Fruit fly (Drosophila melanogaster) whole organism, prepupa: ENCODE data around the gene Rdh.
A peak's percentile ranks its signal among the peaks of the same experiment; 100 is the strongest.

Experiments used
- Blimp-1 ChIP-seq: fragments of 200-800 bp; sonication (Bioruptor generic); optimal IDR thresholded peaks from 3 replicates; lab custom pipeline; 2017; ENCODE audit warnings: missing biosample characterization, missing genetic modification characterization, mild to moderate bottlenecking, moderate library complexity, missing genetic modification reagents
- CG10631 ChIP-seq: fragments of 200-800 bp; sonication (Bioruptor generic); optimal IDR thresholded peaks from 2 replicates; lab custom pipeline; 2016; ENCODE audit warnings: missing biosample characterization, missing genetic modification characterization
- CG10669 ChIP-seq: fragments of 200-800 bp; sonication (Bioruptor generic); optimal IDR thresholded peaks from 3 replicates; lab custom pipeline; 2018; ENCODE audit warnings: missing biosample characterization, mild to moderate bottlenecking, missing genetic modification characterization, moderate library complexity
- CG11294 ChIP-seq: fragments of 200-800 bp; sonication (Bioruptor generic); IDR thresholded peaks from 2 replicates; pipeline ENCODE4 v1.3.6; 2022; ENCODE audit warnings: missing biosample characterization, missing genetic modification characterization
- CG11762 ChIP-seq: fragments of 200-800 bp; sonication (Bioruptor generic); optimal IDR thresholded peaks from 3 replicates; lab custom pipeline; 2016; ENCODE audit warnings: missing biosample characterization, missing genetic modification characterization; ENCODE audit not compliant: insufficient read depth
- CG15336 ChIP-seq: fragments of 200-800 bp; sonication (Bioruptor generic); IDR thresholded peaks from 2 replicates; pipeline ENCODE4 v1.3.6; 2022; ENCODE audit warnings: missing biosample characterization, missing genetic modification characterization
- CG1621 ChIP-seq: fragments of 200-800 bp; sonication (Bioruptor generic); optimal IDR thresholded peaks from 3 replicates; lab custom pipeline; 2018; ENCODE audit warnings: missing biosample characterization, mild to moderate bottlenecking, missing genetic modification characterization
- CG16779 ChIP-seq: fragments of 200-800 bp; sonication (Bioruptor generic); optimal IDR thresholded peaks from 3 replicates; lab custom pipeline; 2017; ENCODE audit warnings: missing biosample characterization, mild to moderate bottlenecking, missing genetic modification characterization
- CG3032 ChIP-seq: fragments of 200-800 bp; optimal IDR thresholded peaks from 2 replicates; lab custom pipeline; 2019; ENCODE audit warnings: missing biosample characterization, mild to moderate bottlenecking, missing genetic modification characterization, moderate library complexity
- CG31627 ChIP-seq: fragments of 200-800 bp; sonication (Bioruptor generic); optimal IDR thresholded peaks from 3 replicates; lab custom pipeline; 2016; ENCODE audit warnings: missing biosample characterization, missing genetic modification characterization
- CG32006 ChIP-seq: fragments of 200-800 bp; sonication (Bioruptor generic); optimal IDR thresholded peaks from 3 replicates; lab custom pipeline; 2017; ENCODE audit warnings: missing biosample characterization, mild to moderate bottlenecking, missing genetic modification characterization
- CG34406 ChIP-seq: fragments of 200-800 bp; sonication (Bioruptor generic); optimal IDR thresholded peaks from 3 replicates; lab custom pipeline; 2016; ENCODE audit warnings: missing biosample characterization, missing genetic modification characterization
- CG3919 ChIP-seq: fragments of 200-800 bp; sonication (Bioruptor generic); optimal IDR thresholded peaks from 3 replicates; lab custom pipeline; 2016; ENCODE audit warnings: missing biosample characterization, missing genetic modification characterization
- CG4318 ChIP-seq: fragments of 200-800 bp; sonication (Bioruptor generic); optimal IDR thresholded peaks from 3 replicates; lab custom pipeline; 2017; ENCODE audit warnings: missing biosample characterization, mild to moderate bottlenecking, missing genetic modification characterization
- CG6163 ChIP-seq: fragments of 200-800 bp; sonication (Bioruptor generic); IDR thresholded peaks from 3 replicates; pipeline ENCODE4 v1.3.6; 2022; ENCODE audit warnings: missing biosample characterization, missing genetic modification characterization
- CG8319 ChIP-seq: fragments of 200-800 bp; sonication (Bioruptor generic); optimal IDR thresholded peaks from 3 replicates; lab custom pipeline; 2016; ENCODE audit warnings: missing biosample characterization, missing genetic modification characterization
- CG8632 ChIP-seq: fragments of 200-800 bp; sonication (Bioruptor generic); optimal IDR thresholded peaks from 3 replicates; lab custom pipeline; 2016; ENCODE audit warnings: missing biosample characterization, missing genetic modification characterization
- CG9139 ChIP-seq: fragments of 200-800 bp; sonication (Bioruptor generic); optimal IDR thresholded peaks from 3 replicates; lab custom pipeline; 2017; ENCODE audit warnings: missing biosample characterization, mild to moderate bottlenecking, missing genetic modification characterization
- Eip78C ChIP-seq: fragments of 200-800 bp; sonication (Bioruptor generic); peaks from one replicate; lab custom pipeline; 2016; ENCODE audit warnings: missing biosample characterization, missing genetic modification characterization
- Eip93F ChIP-seq: fragments of 200-800 bp; sonication (Bioruptor generic); optimal IDR thresholded peaks from 2 replicates; lab custom pipeline; 2016; ENCODE audit warnings: missing biosample characterization, mild to moderate bottlenecking, missing genetic modification characterization
- Ets21C ChIP-seq: fragments of 200-800 bp; sonication (Bioruptor generic); optimal IDR thresholded peaks from 3 replicates; lab custom pipeline; 2016; ENCODE audit warnings: missing biosample characterization, missing genetic modification characterization
- Gug ChIP-seq: fragments of 200-800 bp; sonication (Bioruptor generic); IDR thresholded peaks from 2 replicates; pipeline ENCODE4 v1.3.6; 2022; ENCODE audit warnings: missing biosample characterization, missing genetic modification characterization
- Hr39 ChIP-seq: fragments of 200-800 bp; sonication (Bioruptor generic); optimal IDR thresholded peaks from 2 replicates; lab custom pipeline; 2016; ENCODE audit warnings: missing biosample characterization, missing genetic modification characterization
- Hr4 ChIP-seq: fragments of 200-800 bp; sonication (Bioruptor generic); optimal IDR thresholded peaks from 3 replicates; lab custom pipeline; 2016; ENCODE audit warnings: missing biosample characterization, missing genetic modification characterization
- Met ChIP-seq: fragments of 200-800 bp; sonication (Bioruptor generic); optimal IDR thresholded peaks from 3 replicates; lab custom pipeline; 2016; ENCODE audit warnings: missing biosample characterization, missing genetic modification characterization
- Smox ChIP-seq: fragments of 200-800 bp; sonication (Bioruptor generic); optimal IDR thresholded peaks from 3 replicates; lab custom pipeline; 2016; ENCODE audit warnings: missing biosample characterization, missing genetic modification characterization
- Sox14 ChIP-seq: fragments of 200-800 bp; sonication (Bioruptor generic); optimal IDR thresholded peaks from 3 replicates; lab custom pipeline; 2016; ENCODE audit warnings: missing biosample characterization, missing genetic modification characterization
- acj6 ChIP-seq: fragments of 200-800 bp; sonication (Bioruptor generic); optimal IDR thresholded peaks from 3 replicates; lab custom pipeline; 2016; ENCODE audit warnings: missing biosample characterization, missing genetic modification characterization
- dac ChIP-seq: fragments of 200-800 bp; sonication (Bioruptor generic); optimal IDR thresholded peaks from 2 replicates; lab custom pipeline; 2017; ENCODE audit warnings: missing biosample characterization, mild to moderate bottlenecking, missing genetic modification characterization
- dsx ChIP-seq: fragments of 200-800 bp; optimal IDR thresholded peaks from 3 replicates; lab custom pipeline; 2019; ENCODE audit warnings: missing biosample characterization, mild to moderate bottlenecking, missing genetic modification characterization, moderate library complexity; ENCODE audit not compliant: poor library complexity, severe bottlenecking
- eg ChIP-seq: fragments of 200-800 bp; sonication (Bioruptor generic); IDR thresholded peaks from 3 replicates; pipeline ENCODE4 v1.3.6; 2022; ENCODE audit warnings: missing biosample characterization, missing genetic modification characterization
- esn ChIP-seq: fragments of 200-800 bp; sonication (Bioruptor generic); optimal IDR thresholded peaks from 2 replicates; lab custom pipeline; 2016; ENCODE audit warnings: missing biosample characterization, mild to moderate bottlenecking, missing genetic modification characterization, moderate library complexity
- fd59A ChIP-seq: fragments of 200-800 bp; sonication (Bioruptor generic); optimal IDR thresholded peaks from 2 replicates; lab custom pipeline; 2017; ENCODE audit warnings: missing biosample characterization, mild to moderate bottlenecking, missing genetic modification characterization, missing genetic modification reagents
- fd85E ChIP-seq: fragments of 200-800 bp; sonication (Bioruptor generic); optimal IDR thresholded peaks from 3 replicates; lab custom pipeline; 2016; ENCODE audit warnings: missing biosample characterization, missing genetic modification characterization
- fkh ChIP-seq: fragments of 200-800 bp; sonication (Bioruptor generic); optimal IDR thresholded peaks from 3 replicates; lab custom pipeline; 2017; ENCODE audit warnings: missing biosample characterization, mild to moderate bottlenecking, missing genetic modification characterization, moderate library complexity
- lz ChIP-seq: fragments of 200-800 bp; sonication (Bioruptor generic); optimal IDR thresholded peaks from 3 replicates; lab custom pipeline; 2016; ENCODE audit warnings: missing biosample characterization, missing genetic modification characterization
- pdm3 ChIP-seq: fragments of 200-800 bp; sonication (Bioruptor generic); optimal IDR thresholded peaks from 3 replicates; lab custom pipeline; 2016; ENCODE audit warnings: missing biosample characterization, missing genetic modification characterization
- salr ChIP-seq, 2 experiments: fragments of 200-800 bp; sonication (Bioruptor generic); optimal IDR thresholded peaks; 3 replicates each; lab custom pipeline; 2016 to 2018; ENCODE audit warnings: missing biosample characterization in 2 of 2, missing genetic modification characterization in 2 of 2, mild to moderate bottlenecking in 1 of 2
- spab ChIP-seq: fragments of 200-800 bp; sonication (Bioruptor generic); optimal IDR thresholded peaks from 2 replicates; lab custom pipeline; 2017; ENCODE audit warnings: missing biosample characterization, mild to moderate bottlenecking, missing genetic modification characterization, missing genetic modification reagents
- ss ChIP-seq, 2 experiments: fragments of 200-800 bp; sonication (Bioruptor generic); optimal IDR thresholded peaks; 2 replicates in 1 of 2; 3 replicates in 1 of 2; lab custom pipeline; 2017 to 2018; ENCODE audit warnings: mild to moderate bottlenecking in 2 of 2, missing biosample characterization in 2 of 2, missing genetic modification characterization in 2 of 2, moderate library complexity in 1 of 2
- svp ChIP-seq: fragments of 200-800 bp; sonication (Bioruptor generic); peaks from one replicate; lab custom pipeline; 2016; ENCODE audit warnings: missing biosample characterization, missing genetic modification characterization
- topi ChIP-seq: fragments of 200-800 bp; sonication (Bioruptor generic); optimal IDR thresholded peaks from 3 replicates; lab custom pipeline; 2016; ENCODE audit warnings: missing biosample characterization, missing genetic modification characterization
- vri ChIP-seq: fragments of 200-800 bp; sonication (Bioruptor generic); optimal IDR thresholded peaks from 3 replicates; lab custom pipeline; 2016; ENCODE audit warnings: missing biosample characterization, mild to moderate bottlenecking, missing genetic modification characterization

Gene Rdh

dm6 chr3L:3816772-3817483 lies 8.3 kb upstream of the Rdh start (continued):
- TF ChIP-seq CG10631 (GFP tag; lab: Kevin White, UChicago) (no peak), pdm3 (GFP tag; lab: Kevin White, UChicago) (no peak), CG1621 (tag; lab: Kevin White, UChicago) (peak; percentile 38), Gug (no peak), dsx (peak; percentile 34), esn (GFP tag; lab: Kevin White, UChicago) (peak; percentile 14), CG3919 (peak; percentile 40), eg (GFP tag; lab: Robert Waterston, UW) (no peak), CG10669 (GFP tag; lab: Kevin White, UChicago) (peak; percentile 50), topi (GFP tag; lab: Kevin White, UChicago) (peak; percentile 22), CG8632 (GFP tag; lab: Kevin White, UChicago) (no peak), ss (GFP tag; optimal IDR thresholded peaks at IDR 0.05; lab: Kevin White, UChicago) (peak; percentile 89), salr (GFP tag; optimal IDR thresholded peaks at IDR 0.05; lab: Kevin White, UChicago) (peak in 1 of 2 experiments; percentile 34), CG15336 (GFP tag; lab: Robert Waterston, UW) (no peak; the same call in 1 of the 2 replicates), CG11762 (GFP tag; lab: Kevin White, UChicago) (peak; percentile 43), acj6 (GFP tag; lab: Kevin White, UChicago) (no peak), Sox14 (peak; percentile 13), CG8319 (GFP tag; lab: Kevin White, UChicago) (peak; percentile 9), Blimp-1 (GFP tag; lab: Kevin White, UChicago) (peak; percentile 16), Hr39 (GFP tag; lab: Kevin White, UChicago) (no peak), Eip78C (GFP tag; lab: Kevin White, UChicago) (peak; percentile 82), fd59A (GFP tag; lab: Kevin White, UChicago) (no peak), Smox (GFP tag; lab: Kevin White, UChicago) (no peak), dac (GFP tag; lab: Kevin White, UChicago) (no peak), CG4318 (GFP tag; lab: Kevin White, UChicago) (no peak)

dm6 chr3L:3818566-3819325 lies 6.5 kb upstream of the Rdh start, which contains the start of gene enc:
TSS of gene enc (plus strand) at chr3L:3818679.
- TF ChIP-seq svp (GFP tag; lab: Kevin White, UChicago) (peak; percentile 60), CG10631 (GFP tag; lab: Kevin White, UChicago) (no peak), eg (GFP tag; lab: Robert Waterston, UW) (no peak), fkh (GFP tag; lab: Kevin White, UChicago) (peak; percentile 71), lz (GFP tag; lab: Kevin White, UChicago) (no peak), CG32006 (GFP tag; lab: Kevin White, UChicago) (no peak), ss (GFP tag; optimal IDR thresholded peaks at IDR 0.05; lab: Kevin White, UChicago) (no peak), topi (GFP tag; lab: Kevin White, UChicago) (peak; percentile 5), CG3032 (tag; lab: Kevin White, UChicago) (peak; percentile 3), acj6 (GFP tag; lab: Kevin White, UChicago) (no peak), dsx (no peak), CG6163 (GFP tag; lab: Robert Waterston, UW) (no peak), fd59A (GFP tag; lab: Kevin White, UChicago) (no peak), esn (GFP tag; lab: Kevin White, UChicago) (peak; percentile 14), CG9139 (no peak), Ets21C (GFP tag; lab: Kevin White, UChicago) (no peak), CG11762 (GFP tag; lab: Kevin White, UChicago) (no peak), CG34406 (GFP tag; lab: Kevin White, UChicago) (no peak), vri (no peak), salr (GFP tag; optimal IDR thresholded peaks at IDR 0.05; lab: Kevin White, UChicago) (no peak), CG8319 (GFP tag; lab: Kevin White, UChicago) (no peak), Smox (GFP tag; lab: Kevin White, UChicago) (no peak), CG31627 (GFP tag; lab: Kevin White, UChicago) (no peak), dac (GFP tag; lab: Kevin White, UChicago) (no peak), Eip93F (no peak), CG3919 (no peak), fd85E (GFP tag; lab: Kevin White, UChicago) (no peak), CG11294 (no peak), Met (GFP tag; lab: Kevin White, UChicago) (no peak), CG10669 (GFP tag; lab: Kevin White, UChicago) (no peak), Hr4 (no peak), CG16779 (tag; lab: Kevin White, UChicago) (no peak), Blimp-1 (GFP tag; lab: Kevin White, UChicago) (no peak), Eip78C (GFP tag; lab: Kevin White, UChicago) (peak; percentile 75), Sox14 (peak; percentile 48), spab (GFP tag; lab: Kevin White, UChicago) (no peak), CG4318 (GFP tag; lab: Kevin White, UChicago) (no peak)
